Worm (Caenorhabditis elegans): ENCODE results near the gene set-15.

ce11 chrIV:4788332-4788731 lies 8.3 kb upstream of the set-15 start, which contains the start of gene nhr-104:
- TF ChIP-seq snpc-4 (GFP tag; optimal IDR thresholded peaks at IDR 0.05) (no peak), snpc-4 (tag; optimal IDR thresholded peaks at IDR 0.05) (no peak), lir-1 (GFP tag; conservative IDR thresholded peaks at IDR 0.05) (no peak), unc-130 (GFP tag; optimal IDR thresholded peaks at IDR 0.05) (no peak), snpc-3.4 (tag; optimal IDR thresholded peaks at IDR 0.05) (no peak)

Data from whole organism, young adult.